Worm (Caenorhabditis elegans) whole organism, L2 larva: ENCODE data around the gene T28A11.25.

ENCODE experiments used
- C34F6.9 ChIP-seq: fragments of 150-350 bp; optimal IDR thresholded peaks from 2 replicates; lab custom pipeline; 2014; ENCODE audit warnings: missing biosample characterization, missing genetic modification characterization
- F13H6.1 ChIP-seq: sonication (generic microtip); optimal IDR thresholded peaks from 2 replicates; lab custom pipeline; 2016; ENCODE audit warnings: missing genetic modification characterization, missing compliant biosample characterization
- Y55F3AM.14 ChIP-seq: fragments of 200-800 bp; sonication (Bioruptor generic); optimal IDR thresholded peaks from 2 replicates; lab custom pipeline; 2018; ENCODE audit warnings: mild to moderate bottlenecking, missing genetic modification characterization, missing compliant biosample characterization
- aly-2 ChIP-seq: fragments of 150-350 bp; optimal IDR thresholded peaks from 2 replicates; lab custom pipeline; 2014; ENCODE audit warnings: missing biosample characterization, missing genetic modification characterization
- ama-1 ChIP-seq: fragments of 150-350 bp; optimal IDR thresholded peaks from 2 replicates; lab custom pipeline; 2018; ENCODE audit warnings: inconsistent platforms
- blmp-1 ChIP-seq: sonication (generic microtip); optimal IDR thresholded peaks from 2 replicates; lab custom pipeline; 2017; ENCODE audit warnings: missing genetic modification characterization, mild to moderate bottlenecking, missing compliant biosample characterization, antibody characterized with exemption, moderate library complexity; ENCODE audit not compliant: insufficient read depth
- ceh-82 ChIP-seq: fragments of 150-350 bp; optimal IDR thresholded peaks from 2 replicates; lab custom pipeline; 2014; ENCODE audit warnings: missing biosample characterization, missing genetic modification characterization
- crh-2 ChIP-seq: sonication (generic microtip); optimal IDR thresholded peaks from 2 replicates; lab custom pipeline; 2017; ENCODE audit warnings: missing biosample characterization, missing genetic modification characterization
- egl-27 ChIP-seq: sonication (generic microtip); optimal IDR thresholded peaks from 3 replicates; lab custom pipeline; 2017; ENCODE audit warnings: missing biosample characterization, missing genetic modification reagents, missing genetic modification characterization
- elt-3 ChIP-seq: sonication (generic microtip); optimal IDR thresholded peaks from 2 replicates; lab custom pipeline; 2017; ENCODE audit warnings: missing biosample characterization, missing genetic modification characterization
- gmeb-1 ChIP-seq: fragments of 150-350 bp; optimal IDR thresholded peaks from 2 replicates; lab custom pipeline; 2014; ENCODE audit warnings: missing biosample characterization, missing genetic modification characterization
- lin-11 ChIP-seq: fragments of 150-350 bp; sonication (generic microtip); optimal IDR thresholded peaks from 2 replicates; lab custom pipeline; 2014; ENCODE audit warnings: missing biosample characterization, missing genetic modification characterization, inconsistent platforms, mixed read lengths
- lin-13 ChIP-seq: fragments of 150-350 bp; optimal IDR thresholded peaks from 2 replicates; lab custom pipeline; 2014; ENCODE audit warnings: missing biosample characterization, missing genetic modification reagents, missing genetic modification characterization
- lin-39 ChIP-seq: fragments of 150-350 bp; optimal IDR thresholded peaks from 2 replicates; lab custom pipeline; 2014; ENCODE audit warnings: missing biosample characterization, missing genetic modification reagents, missing genetic modification characterization
- lsy-2 ChIP-seq, 2 experiments: fragments of 150-350 bp in 1 of 2; sonication (generic microtip) in 1 of 2; optimal IDR thresholded peaks; 2 replicates each; lab custom pipeline; 2014 to 2017; ENCODE audit warnings: missing biosample characterization in 2 of 2, missing genetic modification characterization in 2 of 2
- mdl-1 ChIP-seq, 2 experiments: fragments of 150-350 bp in 1 of 2; sonication (generic microtip) in 1 of 2; optimal IDR thresholded peaks; 2 replicates each; lab custom pipeline; 2017; ENCODE audit warnings: missing biosample characterization in 2 of 2, missing genetic modification characterization in 2 of 2
- nhr-11 ChIP-seq: fragments of 150-350 bp; optimal IDR thresholded peaks from 2 replicates; lab custom pipeline; 2014; ENCODE audit warnings: missing biosample characterization, missing genetic modification characterization
- nhr-12 ChIP-seq: fragments of 150-350 bp; optimal IDR thresholded peaks from 2 replicates; lab custom pipeline; 2014; ENCODE audit warnings: missing biosample characterization, missing genetic modification characterization
- nhr-129 ChIP-seq: fragments of 150-350 bp; optimal IDR thresholded peaks from 2 replicates; lab custom pipeline; 2014; ENCODE audit warnings: missing biosample characterization, missing genetic modification characterization
- nhr-21 ChIP-seq: fragments of 150-350 bp; optimal IDR thresholded peaks from 2 replicates; lab custom pipeline; 2014; ENCODE audit warnings: missing biosample characterization, missing genetic modification characterization
- nhr-25 ChIP-seq: fragments of 150-350 bp; sonication (generic microtip); optimal IDR thresholded peaks from 3 replicates; lab custom pipeline; 2014; ENCODE audit warnings: missing biosample characterization, missing genetic modification characterization
- nhr-6 ChIP-seq: fragments of 150-350 bp; optimal IDR thresholded peaks from 2 replicates; lab custom pipeline; 2014; ENCODE audit warnings: missing biosample characterization, missing genetic modification characterization
- peb-1 ChIP-seq: fragments of 150-350 bp; optimal IDR thresholded peaks from 2 replicates; lab custom pipeline; 2014; ENCODE audit warnings: missing biosample characterization, missing genetic modification characterization
- sem-4 ChIP-seq: fragments of 150-350 bp; optimal IDR thresholded peaks from 2 replicates; lab custom pipeline; 2014; ENCODE audit warnings: missing biosample characterization, missing genetic modification reagents, missing genetic modification characterization
- skn-1 ChIP-seq: sonication (generic microtip); optimal IDR thresholded peaks from 2 replicates; lab custom pipeline; 2017; ENCODE audit warnings: missing biosample characterization, missing genetic modification characterization
- sma-9 ChIP-seq, 2 experiments: fragments of 150-350 bp in 1 of 2; sonication (generic microtip) in 1 of 2; optimal IDR thresholded peaks; 2 replicates each; lab custom pipeline; 2014 to 2016; ENCODE audit warnings: missing genetic modification characterization in 2 of 2, mild to moderate bottlenecking in 1 of 2, missing biosample characterization in 1 of 2, missing compliant biosample characterization in 1 of 2, missing genetic modification reagents in 1 of 2, moderate library complexity in 1 of 2
- unc-55 ChIP-seq: fragments of 150-350 bp; sonication (generic microtip); optimal IDR thresholded peaks from 3 replicates; lab custom pipeline; 2014; ENCODE audit warnings: missing biosample characterization, missing genetic modification reagents, missing genetic modification characterization
- unc-62 ChIP-seq: fragments of 150-350 bp; optimal IDR thresholded peaks from 2 replicates; lab custom pipeline; 2014; ENCODE audit warnings: missing biosample characterization, missing genetic modification reagents, missing genetic modification characterization
- zag-1 ChIP-seq: fragments of 150-350 bp; optimal IDR thresholded peaks from 2 replicates; lab custom pipeline; 2014; ENCODE audit warnings: missing biosample characterization, missing genetic modification characterization
- ztf-1 ChIP-seq: fragments of 200-800 bp; sonication (Bioruptor generic); conservative IDR thresholded peaks from 2 replicates; pipeline ENCODE4 v1.3.6; 2022; ENCODE audit warnings: missing genetic modification characterization, missing compliant biosample characterization
- ztf-11 ChIP-seq: sonication (generic microtip); optimal IDR thresholded peaks from 2 replicates; lab custom pipeline; 2017; ENCODE audit warnings: missing biosample characterization, missing genetic modification characterization
- ztf-4 ChIP-seq: fragments of 150-350 bp; optimal IDR thresholded peaks from 2 replicates; lab custom pipeline; 2014; ENCODE audit warnings: missing biosample characterization, missing genetic modification characterization

T28A11.25 gene

ce11 chrV:3279138-3279537, 2.5 kb upstream of the T28A11.25 start:
- TF ChIP-seq F13H6.1 (tag; lab: Kevin White, UChicago) (peak; percentile 65), nhr-11 (no peak), sma-9 (GFP tag; optimal IDR thresholded peaks at IDR 0.05; lab: Kevin White, UChicago) (peak; percentile 78), sma-9 (tag; optimal IDR thresholded peaks at IDR 0.05; lab: Kevin White, UChicago) (no peak), nhr-25 (tag; lab: Kevin White, UChicago) (no peak), lsy-2 (tag; optimal IDR thresholded peaks at IDR 0.05; lab: Kevin White, UChicago) (peak in 1 of 2 experiments; percentile 27)

- TF ChIP-seq blmp-1 (tag; lab: Kevin White, UChicago) (no peak), aly-2 (no peak), F13H6.1 (tag; lab: Kevin White, UChicago) (peak; percentile 50), ceh-82 (tag; lab: Kevin White, UChicago) (no peak), sem-4 (tag; lab: Kevin White, UChicago) (peak; percentile 8), skn-1 (tag; lab: Kevin White, UChicago) (no peak), sma-9 (GFP tag; optimal IDR thresholded peaks at IDR 0.05; lab: Kevin White, UChicago) (peak; percentile 71), sma-9 (tag; optimal IDR thresholded peaks at IDR 0.05; lab: Kevin White, UChicago) (no peak), lsy-2 (tag; optimal IDR thresholded peaks at IDR 0.05; lab: Kevin White, UChicago) (no peak)
Observed at ce11 chrV:3280009-3280408, 1.6 kb upstream of the T28A11.25 start, which contains the start of gene T28A11.2. TSS of gene T28A11.2 (plus strand) at chrV:3280379.

ce11 chrV:3282957-3283356, 1.3 kb downstream of the T28A11.25 start, which contains the start of gene str-64:
TSS of gene str-64 (plus strand) at chrV:3283257.
- TF ChIP-seq ama-1 (lab: Kevin White, UChicago), result no peak
- TF ChIP-seq Y55F3AM.14 (GFP tag; lab: Kevin White, UChicago), result no peak
- TF ChIP-seq gmeb-1 (tag; lab: Kevin White, UChicago), result no peak
- no peak for TF ChIP-seq C34F6.9 (tag; lab: Kevin White, UChicago)
- no peak for TF ChIP-seq nhr-11
- TF ChIP-seq unc-62 (GFP tag; lab: Kevin White, UChicago), result no peak
- no peak for TF ChIP-seq unc-55 (GFP tag; lab: Kevin White, UChicago)
- TF ChIP-seq sem-4 (tag; lab: Kevin White, UChicago), result no peak
- TF ChIP-seq F13H6.1 (tag; lab: Kevin White, UChicago), result no peak
- no peak for TF ChIP-seq zag-1 (tag; lab: Kevin White, UChicago)
- TF ChIP-seq nhr-25 (tag; lab: Kevin White, UChicago), result no peak
- no peak for TF ChIP-seq elt-3 (tag; lab: Kevin White, UChicago)
- no peak for TF ChIP-seq ztf-4
- TF ChIP-seq lin-39 (tag; lab: Kevin White, UChicago), result no peak
- no peak for TF ChIP-seq mdl-1 (tag; optimal IDR thresholded peaks at IDR 0.05; lab: Kevin White, UChicago)
- TF ChIP-seq blmp-1 (tag; lab: Kevin White, UChicago), result no peak
- no peak for TF ChIP-seq crh-2 (tag; lab: Kevin White, UChicago)

ce11 chrV:3284629-3285028, 3.0 kb downstream of the T28A11.25 start, which contains the start of gene F35F10.5:
TSS of gene F35F10.5 (plus strand) at chrV:3284929.
- no peak for TF ChIP-seq nhr-12 (tag; lab: Kevin White, UChicago)
- TF ChIP-seq egl-27 (tag; lab: Kevin White, UChicago), result no peak
- TF ChIP-seq gmeb-1 (tag; lab: Kevin White, UChicago), result no peak

ce11 chrV:3287330-3287729, 5.7 kb downstream of the T28A11.25 start, which contains the start of gene F35F10.7:
TSS of gene F35F10.7 (minus strand) at chrV:3287430.
- no peak for TF ChIP-seq nhr-129 (tag; lab: Kevin White, UChicago)
- TF ChIP-seq crh-2 (tag; lab: Kevin White, UChicago), result no peak
- TF ChIP-seq Y55F3AM.14 (GFP tag; lab: Kevin White, UChicago), result no peak
- TF ChIP-seq C34F6.9 (tag; lab: Kevin White, UChicago), result no peak
- TF ChIP-seq peb-1, result no peak
- no peak for TF ChIP-seq ztf-11 (tag; lab: Kevin White, UChicago)
- no peak for TF ChIP-seq mdl-1 (tag; optimal IDR thresholded peaks at IDR 0.05; lab: Kevin White, UChicago)
- TF ChIP-seq gmeb-1 (tag; lab: Kevin White, UChicago), result no peak
- no peak for TF ChIP-seq zag-1 (tag; lab: Kevin White, UChicago)
- no peak for TF ChIP-seq skn-1 (tag; lab: Kevin White, UChicago)
- TF ChIP-seq lsy-2 (tag; optimal IDR thresholded peaks at IDR 0.05; lab: Kevin White, UChicago), result no peak
- TF ChIP-seq lin-13 (GFP tag; lab: Kevin White, UChicago), result no peak
- no peak for TF ChIP-seq nhr-6 (tag; lab: Kevin White, UChicago)
- TF ChIP-seq ztf-1 (GFP tag; lab: Robert Waterston, UW), result no peak
- no peak for TF ChIP-seq lin-11
- no peak for TF ChIP-seq unc-62 (GFP tag; lab: Kevin White, UChicago)
- no peak for TF ChIP-seq F13H6.1 (tag; lab: Kevin White, UChicago)
- no peak for TF ChIP-seq nhr-21 (tag; lab: Kevin White, UChicago)
